Fruit fly (Drosophila melanogaster): Measurements from ENCODE around the gene Apc2.

Gene Apc2

DNA sequence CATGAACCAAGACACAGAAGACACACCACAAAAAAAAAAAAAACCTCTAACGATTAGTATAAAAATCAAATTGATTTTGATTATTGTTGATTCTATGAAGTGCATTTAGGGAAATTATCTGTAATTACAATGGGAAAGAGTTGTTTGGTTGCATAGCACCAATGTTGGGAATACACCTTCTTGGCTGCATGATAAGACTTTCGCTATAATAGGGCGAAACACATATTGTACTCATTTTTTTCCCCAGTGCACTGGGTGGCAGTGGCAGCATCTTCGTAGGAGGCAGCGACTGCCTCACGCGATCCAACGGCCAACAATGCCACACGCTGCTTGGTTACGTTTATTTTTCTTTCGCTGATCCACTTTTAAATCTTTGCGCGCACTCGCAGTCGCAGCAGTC lies 40.3 kb downstream of the Apc2 start:
- no peak for TF ChIP-seq Snoo (tag; optimal IDR thresholded peaks at IDR 0.05)
- TF ChIP-seq CG9948 (tag; optimal IDR thresholded peaks at IDR 0.05): peak; percentile 41
- no peak for TF ChIP-seq rn (GFP tag; IDR thresholded peaks at IDR 0.05)
- no peak for TF ChIP-seq CG10348 (GFP tag; IDR thresholded peaks at IDR 0.05)
- peak; percentile 12 for TF ChIP-seq CG17806 (tag; optimal IDR thresholded peaks at IDR 0.05)
- TF ChIP-seq CG8301 (tag; optimal IDR thresholded peaks at IDR 0.05): peak; percentile 73
- TF ChIP-seq CG32121 (GFP tag; IDR thresholded peaks at IDR 0.05): 0 out of 2 replicates have a peak, but pooled peaks have one; percentile 15
- TF ChIP-seq CG14655 (GFP tag; optimal IDR thresholded peaks at IDR 0.05): peak; percentile 71
- TF ChIP-seq D1 (tag; optimal IDR thresholded peaks at IDR 0.05): no peak
- TF ChIP-seq Ets98B (GFP tag; IDR thresholded peaks at IDR 0.05): peak; percentile 49; the same call in 1 of the 2 replicates
- no peak for TF ChIP-seq Pif1A (GFP tag; optimal IDR thresholded peaks at IDR 0.05)
- TF ChIP-seq Pif1B (GFP tag; optimal IDR thresholded peaks at IDR 0.05): no peak
- TF ChIP-seq gl (tag; optimal IDR thresholded peaks at IDR 0.05): no peak
- TF ChIP-seq fd96Ca (GFP tag; IDR thresholded peaks at IDR 0.05): peak; percentile 75
- TF ChIP-seq CG8159 (tag; optimal IDR thresholded peaks at IDR 0.05): no peak

DNA sequence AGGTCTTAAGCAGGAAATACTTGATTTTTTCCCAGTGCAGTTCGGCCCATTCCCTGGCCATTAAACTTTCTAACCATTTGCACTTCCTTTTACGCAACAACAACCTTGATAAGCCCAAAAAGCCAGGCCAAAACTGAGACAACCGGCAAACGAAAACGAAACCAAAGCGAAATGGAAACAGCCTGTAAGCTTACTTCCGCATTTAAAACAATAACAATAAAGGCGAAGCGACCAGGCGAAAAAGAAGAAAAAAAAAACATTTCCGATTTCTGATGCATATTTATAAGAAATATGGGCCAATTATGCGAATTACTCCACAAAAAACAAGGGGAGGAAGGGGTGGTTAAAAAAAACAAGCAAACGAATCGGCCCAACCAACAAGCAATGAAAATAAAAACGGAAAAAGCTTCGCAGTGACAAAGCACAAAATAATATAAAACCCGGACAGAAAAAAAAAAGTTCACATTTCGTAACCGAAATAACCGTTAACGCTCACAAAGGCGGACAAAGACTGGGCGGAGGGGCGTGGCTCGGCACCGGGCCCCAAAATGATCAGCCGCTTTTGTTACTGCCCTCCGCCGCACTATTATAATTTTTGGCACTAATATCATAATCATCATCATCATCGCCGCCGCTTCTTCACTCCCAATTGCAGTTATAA lies 41.6 kb downstream of the Apc2 start:
- TF ChIP-seq CG12605 (GFP tag; IDR thresholded peaks at IDR 0.05) (no peak), CG34367 (tag; optimal IDR thresholded peaks at IDR 0.05) (no peak), CG14655 (GFP tag; optimal IDR thresholded peaks at IDR 0.05) (no peak), CG32121 (GFP tag; IDR thresholded peaks at IDR 0.05) (no peak), Pif1B (GFP tag; optimal IDR thresholded peaks at IDR 0.05) (no peak), CG17806 (tag; optimal IDR thresholded peaks at IDR 0.05) (no peak), rn (GFP tag; IDR thresholded peaks at IDR 0.05) (no peak), Ets98B (GFP tag; IDR thresholded peaks at IDR 0.05) (no peak)

DNA sequence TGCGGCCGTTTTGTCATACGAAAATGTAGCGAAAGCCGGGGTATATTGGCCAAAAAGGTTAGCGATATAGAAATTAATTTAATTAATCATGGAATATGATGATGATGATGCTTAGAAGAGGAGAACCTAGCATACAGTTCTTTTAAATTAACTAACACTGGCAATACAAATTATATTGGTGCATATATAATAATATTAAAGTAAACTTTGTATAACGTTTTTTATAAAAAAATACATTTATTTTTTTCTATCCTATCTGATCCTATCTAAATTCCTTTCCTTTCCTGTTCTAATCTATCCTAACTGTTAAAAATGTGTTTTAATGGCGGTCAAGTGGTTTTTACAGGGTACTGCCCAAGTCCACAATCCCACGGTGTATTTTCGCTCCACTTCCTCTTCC lies 42.2 kb downstream of the Apc2 start:
- TF ChIP-seq CG10348 (GFP tag; IDR thresholded peaks at IDR 0.05): no peak
- peak; percentile 43 for TF ChIP-seq Snoo (tag; optimal IDR thresholded peaks at IDR 0.05)
- TF ChIP-seq CG4496 (GFP tag; IDR thresholded peaks at IDR 0.05): no peak
- TF ChIP-seq CG8159 (tag; optimal IDR thresholded peaks at IDR 0.05): peak; percentile 5

DNA sequence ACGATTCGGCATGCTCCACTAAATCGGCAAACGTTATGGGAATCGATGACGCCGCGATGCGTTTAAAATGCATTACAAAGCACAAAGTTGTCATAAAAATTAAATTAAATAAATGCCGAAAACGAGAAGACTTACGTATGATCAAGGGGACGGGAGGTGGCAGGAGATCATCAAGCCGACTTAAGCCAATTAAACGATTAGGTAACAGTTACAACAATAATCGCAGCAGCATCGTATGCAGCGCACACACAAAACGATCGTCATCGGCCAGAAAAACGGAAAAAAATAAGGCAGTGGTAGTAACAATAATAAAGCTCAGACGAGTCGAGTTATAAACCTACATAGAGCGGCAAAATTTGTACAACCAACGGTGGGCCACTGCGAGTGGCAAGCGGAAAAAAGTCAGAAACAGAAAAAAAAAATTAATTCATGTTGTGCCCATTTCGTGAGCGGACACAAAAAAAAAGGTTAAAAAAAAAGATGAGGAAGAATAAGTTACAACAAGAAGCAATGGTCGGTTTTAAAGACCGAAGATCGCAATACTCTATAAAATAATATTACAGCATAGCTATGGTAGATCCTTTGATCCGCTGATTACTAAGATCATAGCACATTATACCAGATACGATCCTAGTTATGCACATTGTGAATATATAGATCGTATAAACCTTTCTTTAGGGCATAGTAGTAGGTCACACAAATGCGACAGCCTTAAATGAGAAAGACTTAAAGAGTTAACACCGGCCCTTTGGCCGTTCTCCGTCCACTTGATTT lies 42.8 kb downstream of the Apc2 start:
- peak; percentile 47 for TF ChIP-seq Pif1A (GFP tag; optimal IDR thresholded peaks at IDR 0.05)
- TF ChIP-seq CG34367 (tag; optimal IDR thresholded peaks at IDR 0.05): peak; percentile 43
- TF ChIP-seq CG17806 (tag; optimal IDR thresholded peaks at IDR 0.05): peak; percentile 24
- TF ChIP-seq Ets98B (GFP tag; IDR thresholded peaks at IDR 0.05): no peak
- TF ChIP-seq CG4496 (GFP tag; IDR thresholded peaks at IDR 0.05): peak; percentile 9; the same call in 1 of the 3 replicates
- TF ChIP-seq CG9948 (tag; optimal IDR thresholded peaks at IDR 0.05): peak; percentile 8
- TF ChIP-seq EcR (GFP tag; optimal IDR thresholded peaks at IDR 0.05): no peak
- TF ChIP-seq CG14655 (GFP tag; optimal IDR thresholded peaks at IDR 0.05): peak; percentile 21
- TF ChIP-seq CG32121 (GFP tag; IDR thresholded peaks at IDR 0.05): no peak
- no peak for TF ChIP-seq D1 (tag; optimal IDR thresholded peaks at IDR 0.05)
- no peak for TF ChIP-seq rn (GFP tag; IDR thresholded peaks at IDR 0.05)
- TF ChIP-seq CG8301 (tag; optimal IDR thresholded peaks at IDR 0.05): peak; percentile 3
- TF ChIP-seq gl (tag; optimal IDR thresholded peaks at IDR 0.05): no peak
- no peak for TF ChIP-seq CG13204 (GFP tag; optimal IDR thresholded peaks at IDR 0.05)
- TF ChIP-seq Pif1B (GFP tag; optimal IDR thresholded peaks at IDR 0.05): peak; percentile 38
- peak; percentile 33 for TF ChIP-seq CG15710 (tag; optimal IDR thresholded peaks at IDR 0.05)
- TF ChIP-seq fd96Ca (GFP tag; IDR thresholded peaks at IDR 0.05): peak; percentile 34; the same call in 1 of the 3 replicates
- TF ChIP-seq CG12605 (GFP tag; IDR thresholded peaks at IDR 0.05): peak; percentile 39; the same call in 1 of the 2 replicates
- TF ChIP-seq CG8159 (tag; optimal IDR thresholded peaks at IDR 0.05): peak; percentile 40
- TF ChIP-seq Snoo (tag; optimal IDR thresholded peaks at IDR 0.05): peak; percentile 57
- no peak for TF ChIP-seq CG10348 (GFP tag; IDR thresholded peaks at IDR 0.05)

DNA sequence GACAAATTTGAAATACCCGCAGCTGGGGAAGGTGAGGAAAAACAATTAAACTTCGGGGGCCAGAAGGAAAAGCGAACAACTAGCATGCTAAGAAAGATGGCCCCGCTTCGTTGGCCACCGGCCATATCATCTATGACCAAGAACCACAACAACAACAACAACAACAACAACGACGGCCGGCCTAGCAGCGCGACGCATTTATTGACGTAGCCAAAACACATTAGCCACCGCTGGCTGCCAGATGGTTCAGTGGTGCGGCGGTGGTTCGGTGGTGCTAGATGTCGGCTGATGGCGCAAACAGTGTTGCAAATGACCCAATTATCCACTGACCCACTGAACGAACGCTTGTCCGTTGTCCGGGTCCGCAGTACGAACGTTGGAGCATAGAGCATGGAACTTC lies 49.9 kb downstream of the Apc2 start:
- TF ChIP-seq CG15710 (tag; optimal IDR thresholded peaks at IDR 0.05) (no peak), CG10348 (GFP tag; IDR thresholded peaks at IDR 0.05) (no peak), Pif1A (GFP tag; optimal IDR thresholded peaks at IDR 0.05) (no peak), CG17806 (tag; optimal IDR thresholded peaks at IDR 0.05) (no peak), CG13204 (GFP tag; optimal IDR thresholded peaks at IDR 0.05) (no peak), CG9948 (tag; optimal IDR thresholded peaks at IDR 0.05) (no peak), CG32121 (GFP tag; IDR thresholded peaks at IDR 0.05) (no peak), CG8301 (tag; optimal IDR thresholded peaks at IDR 0.05) (no peak), CG14655 (GFP tag; optimal IDR thresholded peaks at IDR 0.05) (no peak), CG8159 (tag; optimal IDR thresholded peaks at IDR 0.05) (no peak), CG12605 (GFP tag; IDR thresholded peaks at IDR 0.05) (no peak), EcR (GFP tag; optimal IDR thresholded peaks at IDR 0.05) (no peak), Ets98B (GFP tag; IDR thresholded peaks at IDR 0.05) (no peak), D1 (tag; optimal IDR thresholded peaks at IDR 0.05) (no peak), rn (GFP tag; IDR thresholded peaks at IDR 0.05) (no peak), fd96Ca (GFP tag; IDR thresholded peaks at IDR 0.05) (no peak), Pif1B (GFP tag; optimal IDR thresholded peaks at IDR 0.05) (no peak), CG4496 (GFP tag; IDR thresholded peaks at IDR 0.05) (no peak), CG34367 (tag; optimal IDR thresholded peaks at IDR 0.05) (no peak)
